Worm (Caenorhabditis elegans): ENCODE measurements around the gene pot-2.

DNA sequence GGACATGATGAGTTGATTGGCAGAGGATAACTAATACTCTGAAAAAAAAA lies 29.7 kb upstream of the pot-2 start, which contains the start of gene cysl-2:
- TF ChIP-seq nhr-11 (tag; optimal IDR thresholded peaks at IDR 0.05): no peak
- TF ChIP-seq tbx-2 (tag; optimal IDR thresholded peaks at IDR 0.05): no peak
- TF ChIP-seq lin-15B (tag; optimal IDR thresholded peaks at IDR 0.05): no peak
- TF ChIP-seq zag-1 (tag; optimal IDR thresholded peaks at IDR 0.05): no peak
- TF ChIP-seq lsy-12 (tag; optimal IDR thresholded peaks at IDR 0.05): no peak
- no peak for TF ChIP-seq unc-62 (GFP tag; optimal IDR thresholded peaks at IDR 0.05)
- TF ChIP-seq ztf-4 (tag; optimal IDR thresholded peaks at IDR 0.05): no peak
- no peak for TF ChIP-seq elt-3 (tag; optimal IDR thresholded peaks at IDR 0.05)
- no peak for TF ChIP-seq elt-2 (tag; optimal IDR thresholded peaks at IDR 0.05)
- no peak for TF ChIP-seq nhr-237 (tag; optimal IDR thresholded peaks at IDR 0.05)
- TF ChIP-seq nhr-25 (tag; optimal IDR thresholded peaks at IDR 0.05): no peak
- TF ChIP-seq skn-1 (tag; optimal IDR thresholded peaks at IDR 0.05): no peak
- no peak for TF ChIP-seq nhr-67 (tag; optimal IDR thresholded peaks at IDR 0.05)
